Fruit fly (Drosophila melanogaster) whole organism, embryonic: ENCODE measurements around the gene ich.
A peak's percentile ranks its signal among the peaks of the same experiment; 100 is the strongest.

ENCODE experiments used
- B-H1 ChIP-seq: fragments of 200-800 bp; sonication (Bioruptor generic); IDR thresholded peaks from 3 replicates; pipeline ENCODE4 v1.3.6; 2022; ENCODE audit warnings: missing biosample characterization, missing genetic modification characterization
- BEAF-32 ChIP-seq: fragments of 200-800 bp; sonication (Bioruptor generic); optimal IDR thresholded peaks from 3 replicates; lab custom pipeline; 2017; ENCODE audit warnings: missing biosample characterization, missing genetic modification characterization, mild to moderate bottlenecking, moderate library complexity, missing genetic modification reagents
- Bdp1 ChIP-seq: fragments of 200-800 bp; sonication (Bioruptor generic); optimal IDR thresholded peaks from 3 replicates; lab custom pipeline; 2016; ENCODE audit warnings: missing biosample characterization, missing genetic modification characterization
- Bteb2 ChIP-seq: fragments of 200-800 bp; sonication (Bioruptor generic); optimal IDR thresholded peaks from 2 replicates; lab custom pipeline; 2016; ENCODE audit warnings: missing biosample characterization, missing genetic modification characterization
- CG10147 ChIP-seq: fragments of 200-800 bp; sonication (Bioruptor generic); optimal IDR thresholded peaks from 2 replicates; lab custom pipeline; 2019; ENCODE audit warnings: missing biosample characterization, mild to moderate bottlenecking, missing genetic modification characterization, moderate library complexity
- CG10274 ChIP-seq: fragments of 200-800 bp; sonication (Bioruptor generic); optimal IDR thresholded peaks from 3 replicates; lab custom pipeline; 2017; ENCODE audit warnings: missing biosample characterization, mild to moderate bottlenecking, missing genetic modification characterization
- CG10462 ChIP-seq: fragments of 200-800 bp; sonication (Bioruptor generic); optimal IDR thresholded peaks from 2 replicates; lab custom pipeline; 2016; ENCODE audit warnings: missing biosample characterization, missing genetic modification characterization
- CG10565 ChIP-seq: fragments of 200-800 bp; sonication (Bioruptor generic); optimal IDR thresholded peaks from 3 replicates; lab custom pipeline; 2016; ENCODE audit warnings: missing biosample characterization, mild to moderate bottlenecking, missing genetic modification characterization
- CG11695 ChIP-seq: fragments of 200-800 bp; sonication (Bioruptor generic); IDR thresholded peaks from 3 replicates; pipeline ENCODE4 v1.3.6; 2022; ENCODE audit warnings: missing biosample characterization, missing genetic modification characterization
- CG11696 ChIP-seq: fragments of 200-800 bp; sonication (Bioruptor generic); IDR thresholded peaks from 2 replicates; pipeline ENCODE4 v1.3.6; 2022; ENCODE audit warnings: missing biosample characterization, missing genetic modification characterization
- CG17186 ChIP-seq: fragments of 200-800 bp; sonication (Bioruptor generic); optimal IDR thresholded peaks from 3 replicates; lab custom pipeline; 2017; ENCODE audit warnings: missing biosample characterization, missing genetic modification reagents, missing genetic modification characterization
- CG2202 ChIP-seq: fragments of 200-800 bp; sonication (Bioruptor generic); optimal IDR thresholded peaks from 2 replicates; lab custom pipeline; 2018; ENCODE audit warnings: missing biosample characterization, mild to moderate bottlenecking, missing genetic modification characterization
- CG2678 ChIP-seq: fragments of 200-800 bp; sonication (Bioruptor generic); optimal IDR thresholded peaks from 3 replicates; lab custom pipeline; 2019; ENCODE audit warnings: missing biosample characterization, mild to moderate bottlenecking, missing genetic modification characterization, moderate library complexity
- CG31365 ChIP-seq: fragments of 200-800 bp; sonication (Bioruptor generic); optimal IDR thresholded peaks from 2 replicates; lab custom pipeline; 2018; ENCODE audit warnings: missing biosample characterization, mild to moderate bottlenecking, missing genetic modification characterization
- CG31388 ChIP-seq: fragments of 200-800 bp; sonication (Bioruptor generic); optimal IDR thresholded peaks from 2 replicates; lab custom pipeline; 2016; ENCODE audit warnings: missing biosample characterization, missing genetic modification characterization
- CG34376 ChIP-seq: fragments of 200-800 bp; sonication (Bioruptor generic); optimal IDR thresholded peaks from 2 replicates; lab custom pipeline; 2018; ENCODE audit warnings: missing biosample characterization, mild to moderate bottlenecking, missing genetic modification characterization
- CG3838 ChIP-seq: fragments of 200-800 bp; sonication (Bioruptor generic); optimal IDR thresholded peaks from 3 replicates; lab custom pipeline; 2016; ENCODE audit warnings: missing biosample characterization, missing genetic modification characterization
- CG43689 ChIP-seq: fragments of 200-800 bp; sonication (Bioruptor generic); IDR thresholded peaks from 2 replicates; pipeline ENCODE4 v1.3.6; 2022; ENCODE audit warnings: missing biosample characterization, missing genetic modification characterization
- CG6254 ChIP-seq: fragments of 200-800 bp; sonication (Bioruptor generic); optimal IDR thresholded peaks from 3 replicates; lab custom pipeline; 2017; ENCODE audit warnings: mild to moderate bottlenecking, missing biosample characterization, missing genetic modification reagents, missing genetic modification characterization
- CG6272 ChIP-seq: fragments of 200-800 bp; sonication (Bioruptor generic); IDR thresholded peaks from 2 replicates; pipeline ENCODE4 v1.3.6; 2022; ENCODE audit warnings: missing biosample characterization, missing genetic modification characterization
- CG6683 ChIP-seq: fragments of 200-800 bp; sonication (Bioruptor generic); optimal IDR thresholded peaks from 2 replicates; lab custom pipeline; 2017; ENCODE audit warnings: missing biosample characterization, mild to moderate bottlenecking, missing genetic modification characterization, missing genetic modification reagents
- CG6765 ChIP-seq: fragments of 200-800 bp; sonication (Bioruptor generic); optimal IDR thresholded peaks from 3 replicates; lab custom pipeline; 2017; ENCODE audit warnings: missing biosample characterization, mild to moderate bottlenecking, missing genetic modification characterization
- D19A ChIP-seq: fragments of 200-800 bp; optimal IDR thresholded peaks from 3 replicates; lab custom pipeline; 2019; ENCODE audit warnings: missing biosample characterization, mild to moderate bottlenecking, missing genetic modification characterization, moderate library complexity
- Hmx ChIP-seq: fragments of 200-800 bp; sonication (Bioruptor generic); optimal IDR thresholded peaks from 2 replicates; lab custom pipeline; 2016; ENCODE audit warnings: missing biosample characterization, missing genetic modification characterization
- Nf-YA ChIP-seq: fragments of 200-800 bp; sonication (Bioruptor generic); IDR thresholded peaks from 2 replicates; pipeline ENCODE4 v1.3.6; 2022; ENCODE audit warnings: missing biosample characterization, missing genetic modification characterization
- Optix ChIP-seq: fragments of 200-800 bp; sonication (Bioruptor generic); IDR thresholded peaks from 3 replicates; pipeline ENCODE4 v1.3.6; 2022; ENCODE audit warnings: missing biosample characterization, missing genetic modification characterization
- Pdp1 ChIP-seq, 2 experiments: fragments of 200-800 bp; sonication (Bioruptor generic); optimal IDR thresholded peaks; 3 replicates each; lab custom pipeline; 2016; ENCODE audit warnings: missing biosample characterization in 2 of 2, missing genetic modification characterization in 2 of 2, mild to moderate bottlenecking in 1 of 2, moderate library complexity in 1 of 2
- Scr ChIP-seq: fragments of 200-800 bp; sonication (Bioruptor generic); IDR thresholded peaks from 2 replicates; pipeline ENCODE4 v1.3.6; 2022; ENCODE audit warnings: missing biosample characterization, missing genetic modification characterization; ENCODE audit not compliant: partially characterized antibody
- Usf ChIP-seq: fragments of 200-800 bp; sonication (Bioruptor generic); optimal IDR thresholded peaks from 2 replicates; lab custom pipeline; 2017; ENCODE audit warnings: missing genotype, missing biosample characterization, missing genetic modification characterization
- Vsx1 ChIP-seq: fragments of 200-800 bp; sonication (Bioruptor generic); optimal IDR thresholded peaks from 2 replicates; lab custom pipeline; 2017; ENCODE audit warnings: missing biosample characterization, mild to moderate bottlenecking, missing genetic modification characterization, missing genetic modification reagents
- ab ChIP-seq: fragments of 200-800 bp; sonication (Bioruptor generic); optimal IDR thresholded peaks from 2 replicates; lab custom pipeline; 2016; ENCODE audit warnings: missing biosample characterization, missing genetic modification characterization
- bab2 ChIP-seq: fragments of 200-800 bp; sonication (Bioruptor generic); optimal IDR thresholded peaks from 2 replicates; lab custom pipeline; 2016; ENCODE audit warnings: missing biosample characterization, missing genetic modification characterization
- bsh ChIP-seq, 2 experiments: fragments of 200-800 bp; sonication (Bioruptor generic); optimal IDR thresholded peaks; 2 replicates each; lab custom pipeline; 2017 to 2018; ENCODE audit warnings: mild to moderate bottlenecking in 2 of 2, missing biosample characterization in 2 of 2, missing genetic modification characterization in 2 of 2, moderate library complexity in 1 of 2
- ems ChIP-seq: fragments of 200-800 bp; sonication (Bioruptor generic); optimal IDR thresholded peaks from 3 replicates; lab custom pipeline; 2016; ENCODE audit warnings: missing biosample characterization, missing genetic modification characterization
- eve ChIP-seq, 2 experiments: fragments of >200 bp; optimal IDR thresholded peaks; 2 replicates each; lab custom pipeline; 2017; ENCODE audit warnings: missing biosample characterization in 2 of 2, missing genetic modification characterization in 2 of 2
- fd64A ChIP-seq: fragments of 200-800 bp; sonication (Bioruptor generic); optimal IDR thresholded peaks from 3 replicates; lab custom pipeline; 2018; ENCODE audit warnings: missing biosample characterization, mild to moderate bottlenecking, missing genetic modification characterization
- hb ChIP-seq: fragments of 200-800 bp; sonication (Bioruptor generic); IDR thresholded peaks from 3 replicates; pipeline ENCODE4 v1.3.6; 2022; ENCODE audit warnings: missing biosample characterization, missing genetic modification characterization; ENCODE audit not compliant: partially characterized antibody
- luna ChIP-seq: fragments of 200-800 bp; sonication (Bioruptor generic); optimal IDR thresholded peaks from 2 replicates; lab custom pipeline; 2016; ENCODE audit warnings: missing biosample characterization, missing genetic modification characterization
- nerfin-1 ChIP-seq: fragments of 200-800 bp; sonication (Bioruptor generic); optimal IDR thresholded peaks from 3 replicates; lab custom pipeline; 2019; ENCODE audit warnings: missing biosample characterization, mild to moderate bottlenecking, missing genetic modification characterization, moderate library complexity
- phol ChIP-seq: fragments of 200-800 bp; sonication (Bioruptor generic); optimal IDR thresholded peaks from 3 replicates; lab custom pipeline; 2018; ENCODE audit warnings: missing biosample characterization, mild to moderate bottlenecking, missing genetic modification characterization, moderate library complexity
- pros ChIP-seq: fragments of 200-800 bp; sonication (Bioruptor generic); optimal IDR thresholded peaks from 3 replicates; lab custom pipeline; 2019; ENCODE audit warnings: missing biosample characterization, mild to moderate bottlenecking, missing genetic modification characterization, moderate library complexity
- ranshi ChIP-seq: fragments of 200-800 bp; sonication (Bioruptor generic); IDR thresholded peaks from 2 replicates; pipeline ENCODE4 v1.3.6; 2022; ENCODE audit warnings: missing biosample characterization, missing genetic modification characterization
- repo ChIP-seq: fragments of 200-800 bp; sonication (Bioruptor generic); optimal IDR thresholded peaks from 2 replicates; lab custom pipeline; 2016; ENCODE audit warnings: missing biosample characterization, missing genetic modification characterization
- row ChIP-seq: fragments of 200-800 bp; sonication (Bioruptor generic); IDR thresholded peaks from 3 replicates; pipeline ENCODE4 v1.3.6; 2022; ENCODE audit warnings: missing biosample characterization, missing genetic modification characterization
- scrt ChIP-seq: fragments of 200-800 bp; sonication (Bioruptor generic); optimal IDR thresholded peaks from 2 replicates; lab custom pipeline; 2018; ENCODE audit warnings: missing biosample characterization, mild to moderate bottlenecking, missing genetic modification characterization, moderate library complexity
- shn ChIP-seq: fragments of 200-800 bp; sonication (Bioruptor generic); optimal IDR thresholded peaks from 3 replicates; lab custom pipeline; 2016; ENCODE audit warnings: missing biosample characterization, missing genetic modification characterization
- tna ChIP-seq: fragments of 200-800 bp; sonication (Bioruptor generic); IDR thresholded peaks from 2 replicates; pipeline ENCODE4 v1.3.6; 2022; ENCODE audit warnings: missing biosample characterization, missing genetic modification characterization; ENCODE audit not compliant: partially characterized antibody
- wor ChIP-seq: fragments of 200-800 bp; sonication (Bioruptor generic); IDR thresholded peaks from 2 replicates; pipeline ENCODE4 v1.3.6; 2022; ENCODE audit warnings: missing biosample characterization, missing genetic modification characterization

Gene ich

dm6 chr3R:8945502-8946324 lies 17.1 kb downstream of the ich start (continued):
- peak; percentile 64 for TF ChIP-seq CG6765
- TF ChIP-seq luna (GFP tag; lab: Kevin White, UChicago), result no peak
- peak; percentile 33 for TF ChIP-seq ems (GFP tag; lab: Kevin White, UChicago)
- no peak for TF ChIP-seq Bteb2
- peak; percentile 63 for TF ChIP-seq Usf (GFP tag; lab: Kevin White, UChicago)
- peak; percentile 65 for TF ChIP-seq CG43689 (GFP tag; lab: Robert Waterston, UW)
- TF ChIP-seq CG2202 (tag; lab: Kevin White, UChicago), result peak; percentile 59
- peak; percentile 79 to 94 for TF ChIP-seq bsh (GFP tag; optimal IDR thresholded peaks at IDR 0.05; lab: Kevin White, UChicago)
- TF ChIP-seq ab (GFP tag; lab: Kevin White, UChicago), result no peak
- peak; percentile 86 for TF ChIP-seq CG6254 (GFP tag; lab: Kevin White, UChicago)
- 0 out of 2 replicates have a peak, but pooled peaks have one; percentile 35 for TF ChIP-seq CG11696 (GFP tag; lab: Robert Waterston, UW)
- TF ChIP-seq shn (GFP tag; lab: Kevin White, UChicago), result no peak
- peak; percentile 89 for TF ChIP-seq phol (tag; lab: Kevin White, UChicago)
- TF ChIP-seq Vsx1 (GFP tag; lab: Kevin White, UChicago), result peak; percentile 68
- no peak for TF ChIP-seq Hmx
- TF ChIP-seq CG34376 (GFP tag; lab: Kevin White, UChicago), result peak; percentile 55
- TF ChIP-seq CG11695 (GFP tag; lab: Robert Waterston, UW), result peak; percentile 87
- peak; percentile 52 for TF ChIP-seq CG10274
- TF ChIP-seq Nf-YA (GFP tag; lab: Robert Waterston, UW), result peak; percentile 58; the same call in 1 of the 2 replicates
- TF ChIP-seq Optix, result peak; percentile 46; the same call in 1 of the 3 replicates
- TF ChIP-seq bab2 (GFP tag; lab: Kevin White, UChicago), result peak; percentile 18
- TF ChIP-seq hb (GFP tag; lab: Robert Waterston, UW), result no peak
- peak; percentile 84 for TF ChIP-seq row (GFP tag; lab: Robert Waterston, UW)
- no peak for TF ChIP-seq BEAF-32 (GFP tag; lab: Kevin White, UChicago)
- TF ChIP-seq CG6683 (GFP tag; lab: Kevin White, UChicago), result peak; percentile 59
- TF ChIP-seq CG3838 (GFP tag; lab: Kevin White, UChicago), result peak; percentile 33
- peak; percentile 80 for TF ChIP-seq pros
- TF ChIP-seq CG6272 (GFP tag; lab: Robert Waterston, UW), result peak; percentile 50; the same call in 1 of the 2 replicates
- TF ChIP-seq CG17186, result no peak
- peak; percentile 75 for TF ChIP-seq ranshi (GFP tag; lab: Robert Waterston, UW)
- peak; percentile 82 for TF ChIP-seq B-H1 (GFP tag; lab: Robert Waterston, UW)
- peak; percentile 74 for TF ChIP-seq nerfin-1 (tag; lab: Kevin White, UChicago)
- TF ChIP-seq CG10462, result peak; percentile 51
- TF ChIP-seq CG31388, result peak; percentile 27
- TF ChIP-seq fd64A (GFP tag; lab: Kevin White, UChicago), result peak; percentile 43
- TF ChIP-seq Pdp1 (GFP tag; optimal IDR thresholded peaks at IDR 0.05; lab: Kevin White, UChicago), result peak; percentile 38 to 53
- TF ChIP-seq scrt, result peak; percentile 69
- TF ChIP-seq D19A, result peak; percentile 90
- no peak for TF ChIP-seq CG31365 (tag; lab: Kevin White, UChicago)
- TF ChIP-seq tna (GFP tag; lab: Robert Waterston, UW), result no peak
- TF ChIP-seq CG2678 (tag; lab: Kevin White, UChicago), result peak; percentile 92
- no peak for TF ChIP-seq Bdp1 (GFP tag; lab: Kevin White, UChicago)
- peak; percentile 56 for TF ChIP-seq CG10147 (GFP tag; lab: Kevin White, UChicago)
- TF ChIP-seq CG10565 (GFP tag; lab: Kevin White, UChicago), result no peak
- TF ChIP-seq eve (GFP tag; optimal IDR thresholded peaks at IDR 0.05; lab: Kevin White, UChicago), result no peak
- TF ChIP-seq repo (GFP tag; lab: Kevin White, UChicago), result no peak
- no peak for TF ChIP-seq Scr
- peak; percentile 83 for TF ChIP-seq wor
